Worm (Caenorhabditis elegans) whole organism, young adult: ENCODE results near the gene F36G3.3.

ENCODE experiments used
- B0019.2 ChIP-seq: fragments of 200-800 bp; sonication (Bioruptor generic); conservative IDR thresholded peaks from 2 replicates; pipeline ENCODE4 v1.3.6; 2022; ENCODE audit warnings: missing genetic modification reagents, missing genetic modification characterization, missing compliant biosample characterization
- B0336.3 ChIP-seq: fragments of 200-800 bp; sonication (Bioruptor generic); IDR thresholded peaks from 2 replicates; pipeline ENCODE4 v1.3.6; 2022; ENCODE audit warnings: missing genetic modification characterization, missing compliant biosample characterization
- D2030.7 ChIP-seq: fragments of 200-800 bp; sonication (Bioruptor generic); IDR thresholded peaks from 2 replicates; pipeline ENCODE4 v1.3.6; 2022; ENCODE audit warnings: missing genetic modification reagents, missing genetic modification characterization, missing compliant biosample characterization
- F10E7.11 ChIP-seq: sonication (generic microtip); optimal IDR thresholded peaks from 2 replicates; lab custom pipeline; 2017; ENCODE audit warnings: mild to moderate bottlenecking, missing genetic modification characterization, moderate library complexity, missing compliant biosample characterization
- F33H1.4 ChIP-seq: fragments of 200-800 bp; sonication (Bioruptor generic); IDR thresholded peaks from 2 replicates; pipeline ENCODE4 v1.3.6; 2022; ENCODE audit warnings: missing genetic modification reagents, missing genetic modification characterization, missing compliant biosample characterization
- F52B5.7 ChIP-seq: sonication (generic microtip); optimal IDR thresholded peaks from 2 replicates; lab custom pipeline; 2016; ENCODE audit warnings: mild to moderate bottlenecking, missing genetic modification characterization, missing compliant biosample characterization
- F57A8.1 ChIP-seq: fragments of 200-800 bp; sonication (Bioruptor generic); optimal IDR thresholded peaks from 2 replicates; lab custom pipeline; 2018; ENCODE audit warnings: mild to moderate bottlenecking, missing genetic modification characterization, moderate library complexity, missing compliant biosample characterization
- Y67H2A.10 ChIP-seq: fragments of 200-800 bp; sonication (Bioruptor generic); conservative IDR thresholded peaks from 2 replicates; pipeline ENCODE4 v1.3.6; 2022; ENCODE audit warnings: missing genetic modification reagents, missing genetic modification characterization, missing compliant biosample characterization
- ama-1 ChIP-seq, 3 experiments: fragments of 150-350 bp in 1 of 3; sonication (generic microtip) in 2 of 3; optimal IDR thresholded peaks; 2 replicates each; lab custom pipeline; 2014 to 2018; ENCODE audit warnings: missing biosample characterization in 2 of 3, missing genetic modification characterization in 2 of 3, missing genetic modification reagents in 2 of 3
- aptf-2 ChIP-seq: fragments of 200-800 bp; sonication (Bioruptor generic); conservative IDR thresholded peaks from 2 replicates; pipeline ENCODE4 v1.3.6; 2022; ENCODE audit warnings: missing genetic modification reagents, missing genetic modification characterization, missing compliant biosample characterization
- aptf-3 ChIP-seq: fragments of 200-800 bp; sonication (Bioruptor generic); IDR thresholded peaks from 2 replicates; pipeline ENCODE4 v1.3.6; 2022; ENCODE audit warnings: missing genetic modification characterization, missing compliant biosample characterization
- bed-1 ChIP-seq: fragments of 200-800 bp; sonication (Bioruptor generic); IDR thresholded peaks from 2 replicates; pipeline ENCODE4 v1.3.6; 2022; ENCODE audit warnings: missing genetic modification reagents, missing genetic modification characterization, missing compliant biosample characterization
- cebp-1 ChIP-seq, 2 experiments: fragments of 200-800 bp in 1 of 2; sonication (Bioruptor generic) in 1 of 2; sonication (generic microtip) in 1 of 2; IDR thresholded peaks in 1 of 2; optimal IDR thresholded peaks in 1 of 2; 2 replicates each; pipeline versions ENCODE4 v1.3.6 to Lab custom; 2017 to 2022; ENCODE audit warnings: missing compliant biosample characterization in 2 of 2, missing genetic modification characterization in 2 of 2, mild to moderate bottlenecking in 1 of 2, missing genetic modification reagents in 1 of 2, moderate library complexity in 1 of 2
- cebp-2 ChIP-seq: fragments of 200-800 bp; sonication (Bioruptor generic); IDR thresholded peaks from 2 replicates; pipeline ENCODE4 v1.3.6; 2022; ENCODE audit warnings: missing genetic modification characterization, missing compliant biosample characterization
- ceh-79 ChIP-seq: sonication (generic microtip); optimal IDR thresholded peaks from 2 replicates; lab custom pipeline; 2017; ENCODE audit warnings: mild to moderate bottlenecking, missing genetic modification characterization, missing compliant biosample characterization
- chd-7 ChIP-seq: sonication (generic microtip); optimal IDR thresholded peaks from 2 replicates; lab custom pipeline; 2016; ENCODE audit warnings: mild to moderate bottlenecking, missing genetic modification characterization, moderate library complexity, missing compliant biosample characterization
- fkh-3 ChIP-seq: sonication (generic microtip); optimal IDR thresholded peaks from 2 replicates; lab custom pipeline; 2016; ENCODE audit warnings: mild to moderate bottlenecking, missing genetic modification characterization, missing compliant biosample characterization
- gei-17 ChIP-seq: fragments of 200-800 bp; sonication (Bioruptor generic); optimal IDR thresholded peaks from 2 replicates; lab custom pipeline; 2018; ENCODE audit warnings: mild to moderate bottlenecking, missing genetic modification characterization, missing compliant biosample characterization
- him-1 ChIP-seq: sonication (generic microtip); optimal IDR thresholded peaks from 2 replicates; lab custom pipeline; 2016; ENCODE audit warnings: missing genotype, missing genetic modification reagents, missing genetic modification characterization, missing compliant biosample characterization
- hlh-12 ChIP-seq: sonication (generic microtip); optimal IDR thresholded peaks from 2 replicates; lab custom pipeline; 2016; ENCODE audit warnings: missing genetic modification characterization, missing compliant biosample characterization
- hmg-20 ChIP-seq: fragments of 200-800 bp; sonication (Bioruptor generic); IDR thresholded peaks from 2 replicates; pipeline ENCODE4 v1.3.6; 2022; ENCODE audit warnings: missing genetic modification reagents, missing genetic modification characterization, missing compliant biosample characterization
- lag-1 ChIP-seq: fragments of 200-800 bp; sonication (Bioruptor generic); IDR thresholded peaks from 2 replicates; pipeline ENCODE4 v1.3.6; 2022; ENCODE audit warnings: missing genetic modification reagents, missing genetic modification characterization, missing compliant biosample characterization
- lin-26 ChIP-seq: fragments of 200-800 bp; sonication (Bioruptor generic); IDR thresholded peaks from 2 replicates; pipeline ENCODE4 v1.3.6; 2022; ENCODE audit warnings: missing genetic modification reagents, missing genetic modification characterization, missing compliant biosample characterization
- lin-40 ChIP-seq: sonication (generic microtip); optimal IDR thresholded peaks from 2 replicates; lab custom pipeline; 2016; ENCODE audit warnings: missing genetic modification characterization, mild to moderate bottlenecking, missing compliant biosample characterization, missing genotype, missing genetic modification reagents
- mes-4 ChIP-seq: sonication (generic microtip); optimal IDR thresholded peaks from 2 replicates; lab custom pipeline; 2016; ENCODE audit warnings: missing genotype, missing genetic modification characterization, missing compliant biosample characterization
- mxl-1 ChIP-seq: sonication (generic microtip); optimal IDR thresholded peaks from 2 replicates; lab custom pipeline; 2016; ENCODE audit warnings: missing genetic modification characterization, missing compliant biosample characterization
- nfya-1 ChIP-seq: sonication (generic microtip); optimal IDR thresholded peaks from 2 replicates; lab custom pipeline; 2017; ENCODE audit warnings: antibody characterized with exemption, missing compliant biosample characterization, missing genetic modification characterization, borderline replicate concordance; ENCODE audit not compliant: insufficient read depth
- nhr-80 ChIP-seq: sonication (generic microtip); optimal IDR thresholded peaks from 2 replicates; lab custom pipeline; 2016; ENCODE audit warnings: missing genetic modification characterization, missing compliant biosample characterization
- rcor-1 ChIP-seq: fragments of 200-800 bp; sonication (Bioruptor generic); IDR thresholded peaks from 2 replicates; pipeline ENCODE4 v1.3.6; 2022; ENCODE audit warnings: missing genetic modification reagents, missing genetic modification characterization, missing compliant biosample characterization
- repo-1 ChIP-seq: sonication (generic microtip); optimal IDR thresholded peaks from 2 replicates; lab custom pipeline; 2017; ENCODE audit warnings: mild to moderate bottlenecking, missing genetic modification characterization, missing compliant biosample characterization
- sea-2 ChIP-seq: fragments of 200-800 bp; sonication (Bioruptor generic); IDR thresholded peaks from 2 replicates; pipeline ENCODE4 v1.3.6; 2022; ENCODE audit warnings: missing genetic modification characterization, missing compliant biosample characterization
- ztf-26 ChIP-seq: sonication (generic microtip); optimal IDR thresholded peaks from 2 replicates; lab custom pipeline; 2017; ENCODE audit warnings: missing genetic modification characterization, missing compliant biosample characterization
- ztf-28 ChIP-seq: fragments of 200-800 bp; sonication (Bioruptor generic); IDR thresholded peaks from 2 replicates; pipeline ENCODE4 v1.3.6; 2022; ENCODE audit warnings: missing genetic modification reagents, missing genetic modification characterization, missing compliant biosample characterization

F36G3.3 gene

DNA sequence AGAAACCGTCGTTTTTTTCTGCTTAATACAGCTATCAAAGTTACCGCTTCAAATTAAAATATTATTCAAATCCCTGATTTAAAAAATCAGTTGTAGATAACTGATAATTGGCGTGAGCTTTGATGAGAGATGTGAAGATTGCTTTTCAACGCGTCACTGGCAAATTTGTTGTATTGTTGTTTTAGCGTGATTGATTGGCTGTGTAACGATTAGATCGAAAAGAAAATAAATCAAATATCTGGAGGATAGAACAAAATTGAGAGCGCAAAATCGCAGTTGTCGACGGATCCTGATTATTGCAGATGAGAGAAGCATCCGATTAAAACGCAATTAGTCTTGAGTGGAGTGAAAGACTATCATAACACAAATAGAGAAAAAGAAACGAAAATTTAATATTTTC lies 42.2 kb downstream of the F36G3.3 start:
- TF ChIP-seq B0019.2 (GFP tag; lab: Robert Waterston, UW) (no peak), ztf-28 (GFP tag; lab: Robert Waterston, UW) (no peak)
- TF ChIP-seq, all 124 proteins: peak for 0

ce11 chrX:9842102-9842501 lies 43.5 kb downstream of the F36G3.3 start:
- TF ChIP-seq F57A8.1 (no peak), F33H1.4 (no peak), D2030.7 (GFP tag; lab: Robert Waterston, UW) (no peak), gei-17 (GFP tag; lab: Kevin White, UChicago) (no peak), him-1 (tag; lab: Kevin White, UChicago) (no peak), F10E7.11 (tag; lab: Kevin White, UChicago) (no peak), aptf-3 (no peak), sea-2 (no peak), lag-1 (no peak)

DNA sequence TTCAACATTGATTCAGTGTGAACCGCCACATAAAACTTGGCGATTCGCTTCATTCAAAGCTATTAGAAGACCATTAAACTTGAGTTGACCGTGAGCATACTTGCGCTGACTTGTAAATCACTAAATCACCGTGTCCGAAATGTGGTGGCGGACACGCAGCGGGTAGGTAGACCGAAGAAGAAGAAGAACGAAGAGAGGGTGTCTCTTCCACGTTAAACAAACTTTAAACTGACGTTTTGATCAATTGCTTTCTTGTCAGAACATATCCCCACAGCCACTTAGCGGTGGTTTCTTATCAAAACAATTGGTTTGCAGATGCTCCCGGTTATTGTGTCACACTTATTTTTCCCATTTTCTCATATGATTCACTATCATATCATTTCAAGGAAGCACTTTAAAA lies 44.9 kb downstream of the F36G3.3 start:
- TF ChIP-seq nfya-1 (tag; lab: Kevin White, UChicago) (no peak), ama-1 (optimal IDR thresholded peaks at IDR 0.05; lab: Kevin White, UChicago) (no peak), ama-1 (GFP tag; optimal IDR thresholded peaks at IDR 0.05; lab: Kevin White, UChicago) (no peak), mxl-1 (tag; lab: Kevin White, UChicago) (no peak), aptf-3 (no peak), fkh-3 (tag; lab: Kevin White, UChicago) (no peak), ztf-26 (tag; lab: Kevin White, UChicago) (no peak), nhr-80 (tag; lab: Kevin White, UChicago) (no peak), hmg-20 (GFP tag; lab: Robert Waterston, UW) (no peak), bed-1 (GFP tag; lab: Robert Waterston, UW) (no peak), cebp-2 (GFP tag; lab: Robert Waterston, UW) (no peak), repo-1 (no peak), chd-7 (tag; lab: Kevin White, UChicago) (no peak), hlh-12 (tag; lab: Kevin White, UChicago) (no peak), F52B5.7 (tag; lab: Kevin White, UChicago) (no peak)

ce11 chrX:9845916-9846315 lies 47.3 kb downstream of the F36G3.3 start:
- TF ChIP-seq mxl-1 (tag; lab: Kevin White, UChicago) = no peak
- TF ChIP-seq F57A8.1 = no peak
- no peak for TF ChIP-seq cebp-1 (GFP tag; IDR thresholded peaks at IDR 0.05; lab: Robert Waterston, UW)
- no peak for TF ChIP-seq cebp-1 (tag; optimal IDR thresholded peaks at IDR 0.05; lab: Kevin White, UChicago)
- TF ChIP-seq aptf-2 (GFP tag; lab: Robert Waterston, UW) = no peak
- TF ChIP-seq nhr-80 (tag; lab: Kevin White, UChicago) = no peak
- TF ChIP-seq mes-4 = no peak
- no peak for TF ChIP-seq B0336.3 (GFP tag; lab: Robert Waterston, UW)
- no peak for TF ChIP-seq bed-1 (GFP tag; lab: Robert Waterston, UW)
- no peak for TF ChIP-seq F33H1.4
- TF ChIP-seq lin-40 (tag; lab: Kevin White, UChicago) = no peak
- no peak for TF ChIP-seq sea-2
- no peak for TF ChIP-seq lin-26 (GFP tag; lab: Robert Waterston, UW)
- no peak for TF ChIP-seq rcor-1 (GFP tag; lab: Robert Waterston, UW)
- TF ChIP-seq ceh-79 (tag; lab: Kevin White, UChicago) = no peak
- TF ChIP-seq Y67H2A.10 (GFP tag; lab: Robert Waterston, UW) = no peak
- no peak for TF ChIP-seq aptf-3
- TF ChIP-seq, all 124 proteins: peak for 0
